Fruit fly (Drosophila melanogaster): ENCODE results near the gene CG31496.

CG31496 gene

DNA sequence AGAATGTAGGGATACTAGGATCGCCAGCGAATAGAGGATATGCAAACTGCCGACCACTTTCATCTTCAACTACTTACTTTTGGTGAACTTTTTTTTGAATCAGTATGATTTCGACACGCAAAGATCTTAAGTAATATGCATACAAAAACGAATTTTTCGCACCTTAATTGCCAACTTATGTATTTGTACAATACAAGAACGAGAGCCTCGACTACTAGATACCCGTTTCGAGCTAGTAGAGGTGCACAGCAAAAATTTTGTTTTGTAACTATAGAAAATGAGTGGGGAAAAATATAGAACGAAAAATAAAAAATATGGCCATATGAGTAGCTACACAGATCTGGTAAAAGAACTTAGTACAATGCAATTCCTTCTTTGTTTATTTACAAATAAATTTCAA is 27.8 kb upstream of the CG31496 start, which contains the start of gene CG10029:
Gene CG10029 (minus strand): TSS at position 101 of the 400 bp plus-strand sequence.
- TF ChIP-seq shn (GFP tag; optimal IDR thresholded peaks at IDR 0.05) (no peak), CG11398 (GFP tag; optimal IDR thresholded peaks at IDR 0.05) (no peak)

DNA sequence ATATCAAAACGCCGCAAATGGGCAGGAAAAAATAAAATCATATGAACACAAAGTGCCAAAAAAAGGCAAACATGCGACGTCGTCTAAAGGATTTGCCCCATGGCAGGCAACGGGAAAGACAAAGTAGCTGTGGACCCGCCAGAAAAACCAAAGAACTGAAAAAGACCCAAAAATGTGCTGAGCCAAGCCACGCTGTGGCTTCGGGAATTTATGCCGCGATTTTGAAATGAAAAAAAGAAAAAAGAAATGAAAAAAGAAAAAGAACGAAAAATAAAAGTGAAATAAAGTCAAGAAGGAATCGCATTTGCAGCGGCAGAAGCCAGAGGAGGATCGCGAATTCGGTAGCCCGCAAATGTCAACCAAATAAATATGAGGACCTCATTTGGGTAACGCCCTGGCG is 22.3 kb upstream of the CG31496 start:
- TF ChIP-seq Eip74EF (GFP tag; optimal IDR thresholded peaks at IDR 0.05) (no peak), toy (GFP tag; IDR thresholded peaks at IDR 0.05) (no peak), CG10209 (GFP tag; optimal IDR thresholded peaks at IDR 0.05) (no peak), CG14667 (GFP tag; IDR thresholded peaks at IDR 0.05) (no peak), sr (GFP tag; IDR thresholded peaks at IDR 0.05) (no peak), CG11696 (GFP tag; IDR thresholded peaks at IDR 0.05) (no peak), CG17829 (tag; optimal IDR thresholded peaks at IDR 0.05) (no peak), CG3407 (GFP tag; optimal IDR thresholded peaks at IDR 0.05) (no peak), Spps (tag; optimal IDR thresholded peaks at IDR 0.05) (no peak), CG15601 (tag; optimal IDR thresholded peaks at IDR 0.05) (no peak), CG10654 (GFP tag; optimal IDR thresholded peaks at IDR 0.05) (no peak), Poxn (GFP tag; IDR thresholded peaks at IDR 0.05) (no peak), Jarid2 (GFP tag; optimal IDR thresholded peaks at IDR 0.05) (no peak), so (GFP tag; IDR thresholded peaks at IDR 0.05) (no peak), Hsf (GFP tag; optimal IDR thresholded peaks at IDR 0.05) (no peak), CG12155 (GFP tag; optimal IDR thresholded peaks at IDR 0.05) (no peak)

DNA sequence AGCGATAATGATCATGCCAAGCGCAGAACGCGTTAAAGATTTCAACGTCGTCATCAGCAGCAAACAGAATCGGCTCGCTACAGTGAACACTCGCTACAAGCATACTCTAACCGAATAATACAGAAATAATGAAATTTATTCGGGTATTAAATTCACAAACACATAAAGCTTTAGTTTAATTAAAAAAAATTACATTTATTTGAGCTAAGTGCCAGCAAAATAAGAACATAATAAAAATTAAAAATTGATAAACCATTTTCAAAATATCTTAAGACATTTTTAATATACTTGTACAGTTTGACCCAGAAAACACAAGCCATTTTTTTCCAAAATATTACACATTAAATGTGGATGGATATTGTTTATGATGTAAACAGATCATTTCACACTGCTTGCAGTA is 18.7 kb upstream of the CG31496 start:
- TF ChIP-seq CG9215 (GFP tag; IDR thresholded peaks at IDR 0.05): no peak
- TF ChIP-seq CG9932 (GFP tag; IDR thresholded peaks at IDR 0.05): no peak
- no peak for TF ChIP-seq Hr51 (GFP tag; optimal IDR thresholded peaks at IDR 0.05)
- no peak for TF ChIP-seq Max (GFP tag; optimal IDR thresholded peaks at IDR 0.05)
- no peak for TF ChIP-seq CG16863 (GFP tag; optimal IDR thresholded peaks at IDR 0.05)
- no peak for TF ChIP-seq dmrt99B (tag; optimal IDR thresholded peaks at IDR 0.05)
- no peak for TF ChIP-seq Six4 (GFP tag; optimal IDR thresholded peaks at IDR 0.05)
- no peak for TF ChIP-seq CG10147 (GFP tag; optimal IDR thresholded peaks at IDR 0.05)
- no peak for TF ChIP-seq Ets65A (GFP tag)
- TF ChIP-seq Ets97D (GFP tag; optimal IDR thresholded peaks at IDR 0.05): no peak
- no peak for TF ChIP-seq CG18764 (GFP tag; optimal IDR thresholded peaks at IDR 0.05)
- TF ChIP-seq br (optimal IDR thresholded peaks at IDR 0.05): no peak
- no peak for TF ChIP-seq z (GFP tag; IDR thresholded peaks at IDR 0.05)
- no peak for TF ChIP-seq CG18476 (GFP tag; optimal IDR thresholded peaks at IDR 0.05)
- no peak for TF ChIP-seq CG6791 (GFP tag; IDR thresholded peaks at IDR 0.05; ENCODE audit: partially characterized antibody)
- no peak for TF ChIP-seq jigr1 (GFP tag; IDR thresholded peaks at IDR 0.05)

DNA sequence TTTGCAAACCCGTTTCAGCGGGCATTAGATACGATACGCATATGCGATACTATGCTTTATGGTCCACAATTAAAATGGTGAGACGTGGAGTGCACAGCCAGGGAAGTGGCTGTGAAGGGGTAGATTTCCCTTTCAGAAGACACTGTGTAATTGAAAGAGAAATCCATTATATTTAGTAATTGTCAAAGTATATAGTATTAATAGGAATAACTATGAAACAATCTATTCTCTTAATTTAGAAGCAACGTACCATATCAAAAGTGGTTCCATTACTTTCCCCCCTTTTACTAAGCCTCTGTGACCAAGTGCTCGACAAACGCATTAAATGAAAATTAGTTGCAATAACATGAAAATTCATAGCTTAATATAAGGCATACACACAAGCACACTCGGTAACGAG is 14.2 kb upstream of the CG31496 start:
- TF ChIP-seq btn (GFP tag; optimal IDR thresholded peaks at IDR 0.05) (no peak), Drgx (GFP tag; IDR thresholded peaks at IDR 0.05) (peak; percentile 60), sens (GFP tag) (peak; percentile 5)

DNA sequence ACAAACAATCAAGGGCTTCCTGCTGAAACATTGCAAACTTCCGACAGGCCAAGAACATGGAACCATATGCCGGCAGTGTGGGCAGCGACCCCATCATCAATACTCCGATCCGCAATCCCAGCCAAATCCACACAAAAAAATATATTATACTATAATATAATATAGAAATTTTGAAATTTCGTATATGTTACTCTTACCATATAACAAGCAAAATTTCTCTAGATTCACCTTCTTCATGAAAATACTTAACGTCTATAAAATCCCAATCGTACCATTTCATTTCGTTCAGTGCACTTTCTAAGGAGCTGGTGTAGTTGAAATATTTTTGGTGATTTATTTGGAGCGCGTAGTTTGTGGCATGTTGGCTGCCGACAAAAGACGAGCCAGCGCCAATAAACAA is 10.3 kb upstream of the CG31496 start:
- TF ChIP-seq TFAM (GFP tag; optimal IDR thresholded peaks at IDR 0.05): no peak
- TF ChIP-seq CG8924 (tag; optimal IDR thresholded peaks at IDR 0.05): no peak
- TF ChIP-seq pan (optimal IDR thresholded peaks at IDR 0.05): no peak
- TF ChIP-seq pan (GFP tag; optimal IDR thresholded peaks at IDR 0.05 in 1 of 2, IDR thresholded peaks at IDR 0.05 in 1 of 2): peak in 1 of 2 experiments; percentile 56
- no peak for TF ChIP-seq org-1 (GFP tag; optimal IDR thresholded peaks at IDR 0.05)
- TF ChIP-seq bcd (GFP tag; optimal IDR thresholded peaks at IDR 0.05): no peak
- TF ChIP-seq fd102C (GFP tag; optimal IDR thresholded peaks at IDR 0.05): no peak
- no peak for TF ChIP-seq Nf-YC (tag; optimal IDR thresholded peaks at IDR 0.05)
- no peak for TF ChIP-seq CG14965 (GFP tag; optimal IDR thresholded peaks at IDR 0.05; ENCODE audit: borderline replicate concordance)
- no peak for TF ChIP-seq ase (GFP tag; IDR thresholded peaks at IDR 0.05)
- TF ChIP-seq amos (GFP tag; IDR thresholded peaks at IDR 0.05; ENCODE audit: partially characterized antibody): no peak
- no peak for TF ChIP-seq Dad (GFP tag; optimal IDR thresholded peaks at IDR 0.05)
